Worm (Caenorhabditis elegans): ENCODE results near the gene pptr-1.

DNA sequence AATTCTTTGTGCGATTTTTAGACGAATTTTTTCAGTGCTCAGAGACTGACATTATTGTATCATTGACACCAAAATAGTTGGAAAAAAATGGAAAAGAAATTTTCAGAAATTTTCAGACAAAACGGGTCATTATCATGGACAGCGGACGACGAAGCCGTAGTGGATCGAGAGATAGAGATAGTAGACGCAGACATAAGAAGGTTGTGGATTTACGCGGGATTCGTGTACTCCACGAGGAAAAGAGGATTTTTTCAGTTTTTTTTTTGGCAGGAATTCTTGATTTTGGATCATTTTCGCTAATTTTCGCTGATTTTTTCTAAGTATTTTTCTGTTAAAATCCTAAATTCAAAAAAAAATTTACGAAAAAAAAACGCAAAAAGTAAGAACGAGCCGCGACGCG is 10.3 kb downstream of the pptr-1 start, which contains the start of gene W08G11.3:
- no peak for TF ChIP-seq pha-4 (tag; optimal IDR thresholded peaks at IDR 0.05)
- TF ChIP-seq nhr-23 (tag; optimal IDR thresholded peaks at IDR 0.05): no peak
- TF ChIP-seq nfya-1 (tag; optimal IDR thresholded peaks at IDR 0.05; ENCODE audit: insufficient read depth): no peak
- no peak for TF ChIP-seq ztf-4 (tag; optimal IDR thresholded peaks at IDR 0.05)

Measured in whole organism, L3 larva.